Worm (Caenorhabditis elegans) whole organism, L4 larva: ENCODE results near the gene aex-4.

ENCODE experiments used
- hif-1 ChIP-seq, 2 experiments: sonication (generic microtip); optimal IDR thresholded peaks; 2 replicates each; lab custom pipeline; 2016 to 2017; ENCODE audit warnings: missing compliant biosample characterization in 2 of 2, missing genetic modification characterization in 2 of 2, missing genetic modification reagents in 2 of 2, missing genotype in 2 of 2, mild to moderate bottlenecking in 1 of 2
- lin-15B ChIP-seq: fragments of 150-350 bp; sonication (generic microtip); optimal IDR thresholded peaks from 3 replicates; lab custom pipeline; 2014; ENCODE audit warnings: missing biosample characterization, missing genetic modification characterization
- lin-39 ChIP-seq: fragments of 150-350 bp; optimal IDR thresholded peaks from 2 replicates; lab custom pipeline; 2014; ENCODE audit warnings: missing biosample characterization, missing genetic modification reagents, missing genetic modification characterization
- mxl-2 ChIP-seq: fragments of 200-800 bp; sonication (Bioruptor generic); conservative IDR thresholded peaks from 2 replicates; pipeline ENCODE4 v1.3.6; 2022; ENCODE audit warnings: missing genetic modification reagents, missing genetic modification characterization, missing compliant biosample characterization
- nhr-6 ChIP-seq: fragments of 150-350 bp; optimal IDR thresholded peaks from 2 replicates; lab custom pipeline; 2014; ENCODE audit warnings: missing biosample characterization, missing genetic modification characterization
- pha-4 ChIP-seq, 2 experiments: fragments of 150-350 bp in 1 of 2; fragments of 200-800 bp in 1 of 2; sonication (Bioruptor generic) in 1 of 2; IDR thresholded peaks in 1 of 2; optimal IDR thresholded peaks in 1 of 2; 2 replicates each; pipeline versions ENCODE4 v1.3.6 to Lab custom; 2014 to 2022; ENCODE audit warnings: missing genetic modification characterization in 2 of 2, missing genetic modification reagents in 2 of 2, missing biosample characterization in 1 of 2, missing compliant biosample characterization in 1 of 2
- rbr-2 ChIP-seq: sonication (generic microtip); optimal IDR thresholded peaks from 2 replicates; lab custom pipeline; 2016; ENCODE audit warnings: missing genotype, missing genetic modification characterization, missing compliant biosample characterization
- zag-1 ChIP-seq: fragments of 150-350 bp; optimal IDR thresholded peaks from 2 replicates; lab custom pipeline; 2014; ENCODE audit warnings: missing biosample characterization, missing genetic modification characterization
- zip-2 ChIP-seq: fragments of 150-350 bp; optimal IDR thresholded peaks from 2 replicates; lab custom pipeline; 2014; ENCODE audit warnings: missing biosample characterization, missing genetic modification characterization
- ztf-11 ChIP-seq: fragments of 150-350 bp; optimal IDR thresholded peaks from 2 replicates; lab custom pipeline; 2014; ENCODE audit warnings: missing biosample characterization, missing genetic modification characterization

ce11 chrX:3697623-3698022 lies 31.5 kb upstream of the aex-4 start:
- TF ChIP-seq rbr-2 (tag; lab: Kevin White, UChicago) = peak; percentile 73
- TF ChIP-seq nhr-6 (tag; lab: Kevin White, UChicago) = no peak
- TF ChIP-seq pha-4 (GFP tag; IDR thresholded peaks at IDR 0.05; lab: Robert Waterston, UW) = peak; percentile 89
- TF ChIP-seq pha-4 (tag; optimal IDR thresholded peaks at IDR 0.05; lab: Kevin White, UChicago) = no peak
- TF ChIP-seq mxl-2 (GFP tag; lab: Robert Waterston, UW) = peak; percentile 52; the same call in 1 of the 2 replicates
- TF ChIP-seq lin-39 (tag; lab: Kevin White, UChicago) = no peak
- TF ChIP-seq zag-1 (tag; lab: Kevin White, UChicago) = no peak
- no peak for TF ChIP-seq ztf-11 (tag; lab: Kevin White, UChicago)
- TF ChIP-seq hif-1 (tag; optimal IDR thresholded peaks at IDR 0.05; lab: Kevin White, UChicago) = peak in 1 of 2 experiments; percentile 62
- peak; percentile 23 for TF ChIP-seq zip-2
- no peak for TF ChIP-seq lin-15B
